Worm (Caenorhabditis elegans) whole organism, L4/young adult: ENCODE measurements around the gene str-116.

Experiments used
- W03F9.2 ChIP-seq: fragments of 150-350 bp; optimal IDR thresholded peaks from 2 replicates; lab custom pipeline; 2014; ENCODE audit warnings: missing biosample characterization, missing genetic modification characterization
- dao-5 ChIP-seq: sonication (generic microtip); optimal IDR thresholded peaks from 2 replicates; lab custom pipeline; 2016; ENCODE audit warnings: missing genotype, missing genetic modification characterization, moderate library complexity, missing compliant biosample characterization
- him-1 ChIP-seq: sonication (generic microtip); optimal IDR thresholded peaks from 2 replicates; lab custom pipeline; 2016; ENCODE audit warnings: missing genotype, missing genetic modification reagents, missing genetic modification characterization, missing compliant biosample characterization

Gene str-116

ce11 chrV:11314025-11314880 lies 47.5 kb downstream of the str-116 start:
- TF ChIP-seq him-1 (peak; percentile 37), W03F9.2 (tag; lab: Kevin White, UChicago) (peak; percentile 78), dao-5 (peak; percentile 96)

ce11 chrV:11316801-11317200 lies 50.0 kb downstream of the str-116 start, which contains the start of gene cutl-18:
cutl-18 (minus strand) TSS chrV:11316901.
- no peak for TF ChIP-seq him-1
- TF ChIP-seq W03F9.2 (tag; lab: Kevin White, UChicago) = no peak
- no peak for TF ChIP-seq dao-5
